Fruit fly (Drosophila melanogaster) whole organism, embryonic: ENCODE data around the gene Vps29.

Source experiments
- Bgb ChIP-seq: fragments of 200-800 bp; sonication (Bioruptor generic); IDR thresholded peaks from 2 replicates; pipeline ENCODE4 v1.3.6; 2022; ENCODE audit warnings: missing biosample characterization, missing genetic modification characterization; ENCODE audit not compliant: partially characterized antibody
- BtbVII ChIP-seq: fragments of 200-800 bp; sonication (Bioruptor generic); optimal IDR thresholded peaks from 3 replicates; lab custom pipeline; 2017; ENCODE audit warnings: missing biosample characterization, mild to moderate bottlenecking, missing genetic modification characterization
- CG10147 ChIP-seq: fragments of 200-800 bp; sonication (Bioruptor generic); optimal IDR thresholded peaks from 2 replicates; lab custom pipeline; 2019; ENCODE audit warnings: missing biosample characterization, mild to moderate bottlenecking, missing genetic modification characterization, moderate library complexity
- CG11247 ChIP-seq: fragments of 200-800 bp; sonication (Bioruptor generic); IDR thresholded peaks from 2 replicates; pipeline ENCODE4 v1.3.6; 2022; ENCODE audit warnings: missing biosample characterization, missing genetic modification characterization
- CG1233 ChIP-seq: fragments of 200-800 bp; sonication (Bioruptor generic); optimal IDR thresholded peaks from 4 replicates; lab custom pipeline; 2018; ENCODE audit warnings: missing biosample characterization, mild to moderate bottlenecking, missing genetic modification characterization
- CG13894 ChIP-seq: fragments of 200-800 bp; sonication (Bioruptor generic); optimal IDR thresholded peaks from 3 replicates; lab custom pipeline; 2018; ENCODE audit warnings: missing biosample characterization, mild to moderate bottlenecking, missing genetic modification characterization, moderate library complexity
- CG15514 ChIP-seq: fragments of 200-800 bp; sonication (Bioruptor generic); optimal IDR thresholded peaks from 3 replicates; lab custom pipeline; 2017; ENCODE audit warnings: missing biosample characterization, missing genetic modification characterization, mild to moderate bottlenecking, moderate library complexity, missing genetic modification reagents
- CG15601 ChIP-seq: fragments of 200-800 bp; sonication (Bioruptor generic); optimal IDR thresholded peaks from 3 replicates; lab custom pipeline; 2019; ENCODE audit warnings: missing biosample characterization, mild to moderate bottlenecking, missing genetic modification characterization, moderate library complexity
- CG17385 ChIP-seq: fragments of 200-800 bp; sonication (Bioruptor generic); optimal IDR thresholded peaks from 3 replicates; lab custom pipeline; 2018; ENCODE audit warnings: missing biosample characterization, mild to moderate bottlenecking, missing genetic modification characterization
- CG18619 ChIP-seq: fragments of 200-800 bp; sonication (Bioruptor generic); optimal IDR thresholded peaks from 3 replicates; lab custom pipeline; 2017; ENCODE audit warnings: missing biosample characterization, mild to moderate bottlenecking, missing genetic modification characterization
- CG2120 ChIP-seq: fragments of 200-800 bp; sonication (Bioruptor generic); optimal IDR thresholded peaks from 3 replicates; lab custom pipeline; 2016; ENCODE audit warnings: missing biosample characterization, missing genetic modification characterization
- CG2199 ChIP-seq: fragments of 200-800 bp; sonication (Bioruptor generic); IDR thresholded peaks from 3 replicates; pipeline ENCODE4 v1.3.6; 2022; ENCODE audit warnings: missing biosample characterization, missing genetic modification characterization
- CG2202 ChIP-seq: fragments of 200-800 bp; sonication (Bioruptor generic); optimal IDR thresholded peaks from 2 replicates; lab custom pipeline; 2018; ENCODE audit warnings: missing biosample characterization, mild to moderate bottlenecking, missing genetic modification characterization
- CG34376 ChIP-seq: fragments of 200-800 bp; sonication (Bioruptor generic); optimal IDR thresholded peaks from 2 replicates; lab custom pipeline; 2018; ENCODE audit warnings: missing biosample characterization, mild to moderate bottlenecking, missing genetic modification characterization
- CG42726 ChIP-seq: fragments of 200-800 bp; sonication (Bioruptor generic); IDR thresholded peaks from 2 replicates; pipeline ENCODE4 v1.3.6; 2022; ENCODE audit warnings: missing biosample characterization, missing genetic modification characterization; ENCODE audit not compliant: partially characterized antibody
- CG4328 ChIP-seq: fragments of 200-800 bp; sonication (Bioruptor generic); optimal IDR thresholded peaks from 3 replicates; lab custom pipeline; 2017; ENCODE audit warnings: missing biosample characterization, missing genetic modification reagents, missing genetic modification characterization
- CG4404 ChIP-seq: fragments of 200-800 bp; sonication (Bioruptor generic); IDR thresholded peaks from 2 replicates; pipeline ENCODE4 v1.3.6; 2022; ENCODE audit warnings: missing biosample characterization, missing genetic modification characterization
- CG4424 ChIP-seq: fragments of 200-800 bp; sonication (Bioruptor generic); optimal IDR thresholded peaks from 3 replicates; lab custom pipeline; 2016; ENCODE audit warnings: missing biosample characterization, missing genetic modification characterization
- CG6791 ChIP-seq: fragments of 200-800 bp; sonication (Bioruptor generic); IDR thresholded peaks from 3 replicates; pipeline ENCODE4 v1.3.6; 2022; ENCODE audit warnings: missing biosample characterization, missing genetic modification characterization; ENCODE audit not compliant: partially characterized antibody
- CG8359 ChIP-seq: fragments of 200-800 bp; sonication (Bioruptor generic); optimal IDR thresholded peaks from 2 replicates; lab custom pipeline; 2017; ENCODE audit warnings: missing biosample characterization, mild to moderate bottlenecking, missing genetic modification characterization, borderline replicate concordance
- CTCF ChIP-seq: fragments of 200-800 bp; sonication (Bioruptor generic); optimal IDR thresholded peaks from 2 replicates; lab custom pipeline; 2017; ENCODE audit warnings: missing biosample characterization, mild to moderate bottlenecking, missing genetic modification characterization, moderate library complexity
- D19A ChIP-seq: fragments of 200-800 bp; optimal IDR thresholded peaks from 3 replicates; lab custom pipeline; 2019; ENCODE audit warnings: missing biosample characterization, mild to moderate bottlenecking, missing genetic modification characterization, moderate library complexity
- Deaf1 ChIP-seq: fragments of 200-800 bp; optimal IDR thresholded peaks from 3 replicates; lab custom pipeline; 2019; ENCODE audit warnings: missing biosample characterization, mild to moderate bottlenecking, missing genetic modification characterization, moderate library complexity
- Dip3 ChIP-seq: fragments of 200-800 bp; sonication (Bioruptor generic); optimal IDR thresholded peaks from 3 replicates; lab custom pipeline; 2016; ENCODE audit warnings: missing biosample characterization, missing genetic modification characterization
- E2f2 ChIP-seq: fragments of 200-800 bp; sonication (Bioruptor generic); IDR thresholded peaks from 2 replicates; pipeline ENCODE4 v1.3.6; 2022; ENCODE audit warnings: missing biosample characterization, missing genetic modification characterization
- HLH3B ChIP-seq: fragments of 200-800 bp; sonication (Bioruptor generic); IDR thresholded peaks from 2 replicates; pipeline ENCODE4 v1.3.6; 2022; ENCODE audit warnings: missing biosample characterization, missing genetic modification characterization
- HLH4C ChIP-seq: fragments of 200-800 bp; sonication (Bioruptor generic); IDR thresholded peaks from 3 replicates; pipeline ENCODE4 v1.3.6; 2022; ENCODE audit warnings: missing biosample characterization, missing genetic modification characterization; ENCODE audit not compliant: partially characterized antibody
- HmgZ ChIP-seq: fragments of 200-800 bp; sonication (Bioruptor generic); optimal IDR thresholded peaks from 2 replicates; lab custom pipeline; 2018; ENCODE audit warnings: missing biosample characterization, mild to moderate bottlenecking, missing genetic modification characterization
- Hr78 ChIP-seq, 2 experiments: fragments of 200-800 bp in 1 of 2; fragments of >200 bp in 1 of 2; sonication (Bioruptor generic) in 1 of 2; optimal IDR thresholded peaks; 2 replicates each; lab custom pipeline; 2017 to 2019; ENCODE audit warnings: missing biosample characterization in 2 of 2, missing genetic modification characterization in 2 of 2, mild to moderate bottlenecking in 1 of 2, moderate library complexity in 1 of 2
- Lpt ChIP-seq: fragments of >200 bp; optimal IDR thresholded peaks from 2 replicates; lab custom pipeline; 2018; ENCODE audit warnings: missing biosample characterization, missing genetic modification characterization
- Med ChIP-seq: fragments of 200-800 bp; sonication (Bioruptor generic); peaks from one replicate; lab custom pipeline; 2016; ENCODE audit warnings: missing biosample characterization, missing genetic modification characterization, mild to moderate bottlenecking, inconsistent platforms, moderate library complexity
- Ravus ChIP-seq: fragments of 200-800 bp; sonication (Bioruptor generic); IDR thresholded peaks from 2 replicates; pipeline ENCODE4 v1.3.6; 2022; ENCODE audit warnings: missing biosample characterization, missing genetic modification characterization
- Rx ChIP-seq: fragments of 200-800 bp; sonication (Bioruptor generic); IDR thresholded peaks from 2 replicates; pipeline ENCODE4 v1.3.6; 2022; ENCODE audit warnings: missing biosample characterization, missing genetic modification characterization
- Xbp1 ChIP-seq: fragments of 200-800 bp; sonication (Bioruptor generic); optimal IDR thresholded peaks from 3 replicates; lab custom pipeline; 2016; ENCODE audit warnings: missing biosample characterization, mild to moderate bottlenecking, missing genetic modification characterization
- ap ChIP-seq: fragments of 200-800 bp; sonication (Bioruptor generic); IDR thresholded peaks from 2 replicates; pipeline ENCODE4 v1.3.6; 2022; ENCODE audit warnings: missing biosample characterization, missing genetic modification characterization
- cas ChIP-seq: fragments of 200-800 bp; sonication (Bioruptor generic); IDR thresholded peaks from 2 replicates; pipeline ENCODE4 v1.3.6; 2022; ENCODE audit warnings: missing biosample characterization, missing genetic modification characterization
- crc ChIP-seq: fragments of 200-800 bp; sonication (Bioruptor generic); optimal IDR thresholded peaks from 2 replicates; lab custom pipeline; 2016; ENCODE audit warnings: missing biosample characterization, missing genetic modification characterization
- esg ChIP-seq: fragments of 200-800 bp; sonication (Bioruptor generic); conservative IDR thresholded peaks from 2 replicates; pipeline ENCODE4 v1.3.6; 2022; ENCODE audit warnings: missing biosample characterization, missing genetic modification characterization
- gsb ChIP-seq: fragments of 200-800 bp; sonication (Bioruptor generic); IDR thresholded peaks from 2 replicates; pipeline ENCODE4 v1.3.6; 2022; ENCODE audit warnings: missing biosample characterization, missing genetic modification characterization
- insv ChIP-seq, 2 experiments: fragments of 200-800 bp; sonication (Bioruptor generic); optimal IDR thresholded peaks; 3 replicates each; lab custom pipeline; 2016 to 2018; ENCODE audit warnings: missing biosample characterization in 2 of 2, missing genetic modification characterization in 2 of 2
- jumu ChIP-seq: fragments of 200-800 bp; sonication (Bioruptor generic); optimal IDR thresholded peaks from 3 replicates; lab custom pipeline; 2016; ENCODE audit warnings: missing biosample characterization, missing genetic modification characterization
- kah ChIP-seq: fragments of 200-800 bp; sonication (Bioruptor generic); optimal IDR thresholded peaks from 2 replicates; lab custom pipeline; 2018; ENCODE audit warnings: missing biosample characterization, mild to moderate bottlenecking, missing genetic modification characterization
- lov ChIP-seq, 2 experiments: fragments of 200-800 bp in 1 of 2; fragments of >200 bp in 1 of 2; sonication (Bioruptor generic) in 1 of 2; IDR thresholded peaks in 1 of 2; optimal IDR thresholded peaks in 1 of 2; 2 replicates in 1 of 2; 3 replicates in 1 of 2; pipeline versions ENCODE4 v1.3.6 to Lab custom; 2017 to 2022; ENCODE audit warnings: missing biosample characterization in 1 of 2, missing genetic modification characterization in 1 of 2
- mirr ChIP-seq: fragments of 200-800 bp; sonication (Bioruptor generic); optimal IDR thresholded peaks from 3 replicates; lab custom pipeline; 2018; ENCODE audit warnings: missing biosample characterization, mild to moderate bottlenecking, missing genetic modification characterization
- oc ChIP-seq: fragments of 200-800 bp; sonication (Bioruptor generic); optimal IDR thresholded peaks from 2 replicates; lab custom pipeline; 2018; ENCODE audit warnings: missing biosample characterization, mild to moderate bottlenecking, missing genetic modification characterization, moderate library complexity
- psq ChIP-seq: fragments of 200-800 bp; sonication (Bioruptor generic); optimal IDR thresholded peaks from 2 replicates; lab custom pipeline; 2017; ENCODE audit warnings: missing biosample characterization, missing genetic modification characterization
- scrt ChIP-seq: fragments of 200-800 bp; sonication (Bioruptor generic); optimal IDR thresholded peaks from 2 replicates; lab custom pipeline; 2018; ENCODE audit warnings: missing biosample characterization, mild to moderate bottlenecking, missing genetic modification characterization, moderate library complexity
- seq ChIP-seq: fragments of 200-800 bp; sonication (Bioruptor generic); IDR thresholded peaks from 2 replicates; pipeline ENCODE4 v1.3.6; 2022; ENCODE audit warnings: missing biosample characterization, missing genetic modification characterization
- sim ChIP-seq: fragments of 200-800 bp; sonication (Bioruptor generic); IDR thresholded peaks from 2 replicates; pipeline ENCODE4 v1.3.6; 2022; ENCODE audit warnings: missing biosample characterization, missing genetic modification characterization
- sr ChIP-seq: fragments of 200-800 bp; sonication (Bioruptor generic); IDR thresholded peaks from 3 replicates; pipeline ENCODE4 v1.3.6; 2022; ENCODE audit warnings: missing biosample characterization, missing genetic modification characterization

Vps29 gene

DNA sequence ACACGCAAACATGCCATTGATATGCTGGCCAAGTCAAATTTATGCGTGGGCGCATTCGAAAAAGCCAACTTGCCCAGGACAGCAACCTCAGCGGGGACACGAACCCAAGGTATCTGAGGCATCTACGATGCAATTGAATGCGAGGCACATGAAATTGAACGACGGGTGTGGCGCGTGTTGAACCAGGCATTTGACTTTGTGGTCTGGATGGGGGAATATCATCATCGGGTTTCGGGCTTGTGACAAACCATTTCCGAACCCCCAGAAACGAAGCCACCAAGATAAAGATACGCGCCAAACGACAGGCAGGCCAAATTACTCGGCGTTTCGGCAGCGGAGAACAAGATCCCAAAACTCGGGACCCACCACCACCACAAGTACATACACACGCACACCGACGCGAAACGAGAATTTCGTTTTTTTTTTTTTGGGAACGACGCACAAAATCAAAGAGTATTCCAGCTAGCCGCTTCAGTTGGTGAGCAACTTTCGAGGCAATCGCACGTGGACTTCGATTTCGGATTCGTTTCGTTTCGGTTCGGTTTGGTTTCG lies 7.8 kb upstream of the Vps29 start, which contains the start of gene MFS3 (continued):
- TF ChIP-seq cas: 0 out of 2 replicates have a peak, but pooled peaks have one; percentile 9
- no peak; the same call in 1 of the 2 replicates for TF ChIP-seq HLH3B
- TF ChIP-seq ap (GFP tag; lab: Robert Waterston, UW): no peak
- TF ChIP-seq Med (GFP tag; lab: Kevin White, UChicago): peak; percentile 65
- TF ChIP-seq CG2120: peak; percentile 18
- TF ChIP-seq sim (GFP tag; lab: Robert Waterston, UW): no peak
- peak; percentile 76 for TF ChIP-seq E2f2
- peak; percentile 98 for TF ChIP-seq Deaf1 (tag; lab: Kevin White, UChicago)
- no peak for TF ChIP-seq seq (GFP tag; lab: Robert Waterston, UW)
- TF ChIP-seq BtbVII (GFP tag; lab: Kevin White, UChicago): no peak
- no peak for TF ChIP-seq CG1233
- no peak for TF ChIP-seq CG2199 (GFP tag; lab: Robert Waterston, UW)
- TF ChIP-seq crc (GFP tag; lab: Kevin White, UChicago): no peak
- no peak for TF ChIP-seq Hr78 (GFP tag; optimal IDR thresholded peaks at IDR 0.05; lab: Kevin White, UChicago)
- TF ChIP-seq CG4424 (GFP tag; lab: Kevin White, UChicago): no peak
- no peak for TF ChIP-seq insv (GFP tag; optimal IDR thresholded peaks at IDR 0.05; lab: Kevin White, UChicago)
- no peak for TF ChIP-seq Rx (GFP tag; lab: Robert Waterston, UW)
- no peak for TF ChIP-seq HLH4C (GFP tag; lab: Robert Waterston, UW)
- peak; percentile 13 for TF ChIP-seq scrt (GFP tag; lab: Kevin White, UChicago)
- TF ChIP-seq CG15514 (GFP tag; lab: Kevin White, UChicago): peak; percentile 76
- no peak for TF ChIP-seq oc
- TF ChIP-seq HmgZ (tag; lab: Kevin White, UChicago): peak; percentile 4
- TF ChIP-seq esg: no peak
- no peak for TF ChIP-seq Ravus (GFP tag; lab: Robert Waterston, UW)
- no peak for TF ChIP-seq CG10147 (GFP tag; lab: Kevin White, UChicago)
- no peak for TF ChIP-seq CG11247 (GFP tag; lab: Robert Waterston, UW)
- no peak for TF ChIP-seq jumu (GFP tag; lab: Kevin White, UChicago)
- no peak for TF ChIP-seq psq
- TF ChIP-seq CG6791: 0 out of 3 replicates have a peak, but pooled peaks have one; percentile 38
- peak; percentile 24 for TF ChIP-seq CG34376
- peak; percentile 100 for TF ChIP-seq CG15601 (tag; lab: Kevin White, UChicago)
- peak; percentile 81 for TF ChIP-seq CG13894 (tag; lab: Kevin White, UChicago)
- no peak for TF ChIP-seq CG18619
- TF ChIP-seq Dip3: peak; percentile 0
- peak; percentile 26; the same call in 1 of the 2 replicates for TF ChIP-seq Bgb
- peak; percentile 11 for TF ChIP-seq mirr (GFP tag; lab: Kevin White, UChicago)
- peak; percentile 88 for TF ChIP-seq D19A
- TF ChIP-seq CG4328 (GFP tag; lab: Kevin White, UChicago): no peak
- TF ChIP-seq sr: peak; percentile 98
- peak; percentile 82 for TF ChIP-seq CTCF (GFP tag; lab: Kevin White, UChicago)
- TF ChIP-seq CG17385 (GFP tag; lab: Kevin White, UChicago): peak; percentile 40
- TF ChIP-seq lov (optimal IDR thresholded peaks at IDR 0.05; lab: Kevin White, UChicago): no peak
- no peak for TF ChIP-seq lov (GFP tag; IDR thresholded peaks at IDR 0.05; lab: Robert Waterston, UW)
- TF ChIP-seq kah: no peak
- TF ChIP-seq CG4404 (GFP tag; lab: Robert Waterston, UW): no peak
- TF ChIP-seq CG42726 (GFP tag; lab: Robert Waterston, UW): 0 out of 2 replicates have a peak, but pooled peaks have one; percentile 3
- TF ChIP-seq Lpt: no peak
- no peak for TF ChIP-seq gsb (GFP tag; lab: Robert Waterston, UW)
- no peak for TF ChIP-seq CG2202 (tag; lab: Kevin White, UChicago)
- TF ChIP-seq CG8359 (GFP tag; lab: Kevin White, UChicago): no peak
- TF ChIP-seq Xbp1: peak; percentile 12
